Worm (Caenorhabditis elegans): ENCODE results near the gene rpb-9.

ce11 chrV:8058359-8058758, 46.2 kb upstream of the rpb-9 start, which contains the start of gene str-138:
- no peak for TF ChIP-seq gei-8 (GFP tag; optimal IDR thresholded peaks at IDR 0.05)
- TF ChIP-seq pha-4 (GFP tag; IDR thresholded peaks at IDR 0.05) = no peak
- TF ChIP-seq pha-4 (tag; optimal IDR thresholded peaks at IDR 0.05) = no peak
- no peak for TF ChIP-seq dmd-8 (GFP tag; IDR thresholded peaks at IDR 0.05)
- TF ChIP-seq aly-2 (tag; optimal IDR thresholded peaks at IDR 0.05) = no peak
- TF ChIP-seq unc-62 (GFP tag; optimal IDR thresholded peaks at IDR 0.05 in 1 of 2) = no peak
- no peak for TF ChIP-seq unc-62 (tag; optimal IDR thresholded peaks at IDR 0.05)
- no peak for TF ChIP-seq snpc-4 (tag; optimal IDR thresholded peaks at IDR 0.05)
- TF ChIP-seq ztf-11 (tag; optimal IDR thresholded peaks at IDR 0.05) = no peak
- TF ChIP-seq nhr-77 (tag; optimal IDR thresholded peaks at IDR 0.05) = no peak
- TF ChIP-seq dmd-9 (GFP tag; IDR thresholded peaks at IDR 0.05) = no peak
- TF ChIP-seq lin-13 (GFP tag; optimal IDR thresholded peaks at IDR 0.05) = no peak
- no peak for TF ChIP-seq duxl-1 (tag; optimal IDR thresholded peaks at IDR 0.05; ENCODE audit: poor library complexity)
- TF ChIP-seq zag-1 (tag; optimal IDR thresholded peaks at IDR 0.05) = no peak

Measured in whole organism, L4 larva.